Worm (Caenorhabditis elegans) whole organism, late embryonic: Measurements from ENCODE around the gene srh-251.

Source experiments
- F13H6.1 ChIP-seq: sonication (generic microtip); optimal IDR thresholded peaks from 2 replicates; lab custom pipeline; 2016; ENCODE audit warnings: missing genetic modification characterization, missing compliant biosample characterization
- K02D7.2 ChIP-seq: sonication (generic microtip); optimal IDR thresholded peaks from 2 replicates; lab custom pipeline; 2017; ENCODE audit warnings: mild to moderate bottlenecking, missing genetic modification characterization, missing compliant biosample characterization
- K09A11.1 ChIP-seq: sonication (generic microtip); optimal IDR thresholded peaks from 2 replicates; lab custom pipeline; 2017; ENCODE audit warnings: antibody characterized with exemption, mild to moderate bottlenecking, missing genetic modification characterization, missing compliant biosample characterization; ENCODE audit not compliant: insufficient read depth
- ceh-19 ChIP-seq: fragments of 200-800 bp; sonication (Bioruptor generic); optimal IDR thresholded peaks from 2 replicates; lab custom pipeline; 2018; ENCODE audit warnings: mild to moderate bottlenecking, missing genetic modification characterization, missing compliant biosample characterization
- ceh-30 ChIP-seq: fragments of 150-350 bp; optimal IDR thresholded peaks from 2 replicates; lab custom pipeline; 2014; ENCODE audit warnings: missing biosample characterization, missing genetic modification characterization
- ceh-48 ChIP-seq: sonication (generic microtip); optimal IDR thresholded peaks from 2 replicates; lab custom pipeline; 2016; ENCODE audit warnings: missing genetic modification characterization, inconsistent platforms, missing compliant biosample characterization
- che-1 ChIP-seq: sonication (generic microtip); optimal IDR thresholded peaks from 2 replicates; lab custom pipeline; 2016; ENCODE audit warnings: mild to moderate bottlenecking, missing genetic modification characterization, missing compliant biosample characterization
- dmd-4 ChIP-seq: sonication (generic microtip); optimal IDR thresholded peaks from 2 replicates; lab custom pipeline; 2016; ENCODE audit warnings: borderline replicate concordance, missing genetic modification characterization, missing compliant biosample characterization
- elt-4 ChIP-seq: sonication (generic microtip); optimal IDR thresholded peaks from 2 replicates; lab custom pipeline; 2016; ENCODE audit warnings: missing genetic modification characterization, missing compliant biosample characterization
- eyg-1 ChIP-seq: sonication (generic microtip); optimal IDR thresholded peaks from 2 replicates; lab custom pipeline; 2016; ENCODE audit warnings: missing genotype, missing genetic modification characterization, missing compliant biosample characterization
- fkh-10 ChIP-seq: fragments of 150-350 bp; optimal IDR thresholded peaks from 2 replicates; lab custom pipeline; 2014; ENCODE audit warnings: missing biosample characterization, missing genetic modification reagents, missing genetic modification characterization
- hlh-13 ChIP-seq: fragments of 200-800 bp; sonication (Bioruptor generic); optimal IDR thresholded peaks from 2 replicates; lab custom pipeline; 2018; ENCODE audit warnings: mild to moderate bottlenecking, missing genetic modification characterization, missing compliant biosample characterization
- hlh-30 ChIP-seq: sonication (generic microtip); optimal IDR thresholded peaks from 2 replicates; lab custom pipeline; 2017; ENCODE audit warnings: antibody characterized with exemption, missing genetic modification characterization, missing compliant biosample characterization; ENCODE audit not compliant: insufficient read depth
- hlh-8 ChIP-seq: sonication (generic microtip); optimal IDR thresholded peaks from 2 replicates; lab custom pipeline; 2016; ENCODE audit warnings: missing genotype, missing genetic modification characterization, missing compliant biosample characterization
- lin-11 ChIP-seq: fragments of 200-800 bp; sonication (Bioruptor generic); optimal IDR thresholded peaks from 2 replicates; lab custom pipeline; 2018; ENCODE audit warnings: mild to moderate bottlenecking, missing genetic modification characterization, missing compliant biosample characterization
- madf-2 ChIP-seq: sonication (generic microtip); optimal IDR thresholded peaks from 2 replicates; lab custom pipeline; 2017; ENCODE audit warnings: missing genetic modification characterization, missing compliant biosample characterization
- mec-3 ChIP-seq: sonication (generic microtip); optimal IDR thresholded peaks from 2 replicates; lab custom pipeline; 2016; ENCODE audit warnings: borderline replicate concordance, missing genetic modification characterization, missing compliant biosample characterization
- nfya-1 ChIP-seq: sonication (generic microtip); optimal IDR thresholded peaks from 2 replicates; lab custom pipeline; 2017; ENCODE audit warnings: missing genetic modification characterization, mild to moderate bottlenecking, missing compliant biosample characterization, antibody characterized with exemption, moderate library complexity
- nhr-11 ChIP-seq: fragments of 150-350 bp; optimal IDR thresholded peaks from 2 replicates; lab custom pipeline; 2014; ENCODE audit warnings: missing biosample characterization, missing genetic modification characterization
- odd-2 ChIP-seq: sonication (generic microtip); optimal IDR thresholded peaks from 2 replicates; lab custom pipeline; 2017; ENCODE audit warnings: antibody characterized with exemption, mild to moderate bottlenecking, missing genetic modification characterization, missing compliant biosample characterization
- pag-3 ChIP-seq: sonication (generic microtip); optimal IDR thresholded peaks from 2 replicates; lab custom pipeline; 2016; ENCODE audit warnings: missing compliant biosample characterization, missing genetic modification characterization, borderline replicate concordance
- pha-4 ChIP-seq: fragments of 150-350 bp; optimal IDR thresholded peaks from 2 replicates; lab custom pipeline; 2018; ENCODE audit warnings: missing biosample characterization, missing genetic modification reagents, missing genetic modification characterization
- sox-4 ChIP-seq: sonication (generic microtip); optimal IDR thresholded peaks from 2 replicates; lab custom pipeline; 2017; ENCODE audit warnings: mild to moderate bottlenecking, missing genetic modification characterization, inconsistent platforms, missing compliant biosample characterization
- tbx-2 ChIP-seq: sonication (generic microtip); optimal IDR thresholded peaks from 2 replicates; lab custom pipeline; 2016; ENCODE audit warnings: missing genetic modification characterization, missing compliant biosample characterization
- unc-3 ChIP-seq, 2 experiments: fragments of 200-800 bp in 1 of 2; sonication (Bioruptor generic) in 1 of 2; sonication (generic microtip) in 1 of 2; conservative IDR thresholded peaks in 1 of 2; optimal IDR thresholded peaks in 1 of 2; 2 replicates each; pipeline versions ENCODE4 v1.3.6 to Lab custom; 2016 to 2022; ENCODE audit warnings: missing compliant biosample characterization in 2 of 2, missing genetic modification characterization in 2 of 2, missing genetic modification reagents in 1 of 2
- unc-42 ChIP-seq: sonication (generic microtip); optimal IDR thresholded peaks from 2 replicates; lab custom pipeline; 2016; ENCODE audit warnings: missing genotype, missing genetic modification characterization, missing compliant biosample characterization
- zip-5 ChIP-seq: sonication (generic microtip); optimal IDR thresholded peaks from 2 replicates; lab custom pipeline; 2016; ENCODE audit warnings: missing genetic modification characterization, missing compliant biosample characterization

The srh-251 gene

ce11 chrV:15339363-15339762 lies 40.4 kb downstream of the srh-251 start, which contains the start of gene clec-228:
TSS of gene clec-228 (minus strand) at chrV:15339463.
- TF ChIP-seq pag-3 (tag; lab: Kevin White, UChicago) (no peak), zip-5 (tag; lab: Kevin White, UChicago) (no peak)

DNA sequence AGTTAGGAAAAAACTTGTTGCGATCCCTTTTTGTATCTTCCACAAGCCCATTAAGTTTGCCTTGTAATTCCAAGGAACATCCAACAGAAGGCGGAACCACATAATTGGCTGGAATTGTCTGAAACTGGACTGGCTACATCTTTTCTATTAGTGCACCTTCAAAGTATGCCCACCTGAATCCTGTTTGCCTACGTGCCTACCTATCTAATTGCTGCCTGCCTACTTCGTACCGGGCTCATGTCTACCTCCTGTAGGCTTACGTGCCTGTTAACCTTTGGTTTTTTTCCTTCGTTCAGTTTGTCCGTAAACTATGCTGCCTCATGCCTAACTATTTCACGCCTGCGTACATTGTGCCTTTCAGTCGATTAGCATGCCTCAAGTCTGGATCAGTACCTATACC lies 42.3 kb downstream of the srh-251 start, which contains the start of gene wrt-7:
Gene wrt-7 (minus strand): TSS at position 101 of the 400 bp plus-strand sequence.
- TF ChIP-seq che-1 (no peak), madf-2 (tag; lab: Kevin White, UChicago) (no peak), odd-2 (tag; lab: Kevin White, UChicago) (no peak), hlh-30 (tag; lab: Kevin White, UChicago) (no peak), unc-42 (no peak), hlh-13 (no peak), K02D7.2 (tag; lab: Kevin White, UChicago) (no peak), ceh-30 (no peak), K09A11.1 (tag; lab: Kevin White, UChicago) (no peak), F13H6.1 (no peak), elt-4 (tag; lab: Kevin White, UChicago) (no peak), fkh-10 (GFP tag; lab: Kevin White, UChicago) (no peak), sox-4 (tag; lab: Kevin White, UChicago) (no peak), dmd-4 (tag; lab: Kevin White, UChicago) (no peak), pag-3 (tag; lab: Kevin White, UChicago) (no peak), nfya-1 (no peak), ceh-19 (no peak), eyg-1 (tag; lab: Kevin White, UChicago) (no peak)

DNA sequence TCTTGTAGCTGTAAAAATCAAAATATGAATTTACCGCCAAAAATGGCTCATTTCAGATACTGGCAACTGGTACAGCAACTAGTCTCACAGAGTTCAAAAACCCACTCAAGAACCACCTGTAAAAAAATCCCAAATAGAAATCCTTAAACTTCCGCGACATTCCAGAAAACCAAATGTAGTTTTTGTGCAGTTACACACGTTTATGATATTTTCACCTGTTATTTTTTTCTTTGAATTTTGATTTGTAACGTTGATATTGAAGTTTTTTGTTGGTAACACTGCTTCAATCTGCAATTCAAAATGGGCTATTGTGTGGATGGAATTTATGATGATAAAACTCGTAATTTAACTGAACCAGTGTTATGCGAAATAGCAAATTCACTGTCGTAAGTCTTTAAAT lies 46.9 kb downstream of the srh-251 start, which contains the start of gene srw-113:
Gene srw-113 (plus strand): TSS at position 301 of the 400 bp plus-strand sequence.
- TF ChIP-seq hlh-8 (tag; lab: Kevin White, UChicago) (no peak), mec-3 (tag; lab: Kevin White, UChicago) (no peak), fkh-10 (GFP tag; lab: Kevin White, UChicago) (no peak)

- no peak for TF ChIP-seq F13H6.1
- TF ChIP-seq unc-3 (GFP tag; conservative IDR thresholded peaks at IDR 0.05; lab: Robert Waterston, UW): no peak
- TF ChIP-seq unc-3 (tag; optimal IDR thresholded peaks at IDR 0.05; lab: Kevin White, UChicago): no peak
- TF ChIP-seq lin-11 (tag; lab: Kevin White, UChicago): no peak
- TF ChIP-seq K09A11.1 (tag; lab: Kevin White, UChicago): no peak
- TF ChIP-seq ceh-48 (tag; lab: Kevin White, UChicago): no peak
- TF ChIP-seq tbx-2 (tag; lab: Kevin White, UChicago): no peak
- no peak for TF ChIP-seq nhr-11 (tag; lab: Kevin White, UChicago)
- TF ChIP-seq pha-4 (tag; lab: Kevin White, UChicago): no peak
Measured at ce11 chrV:15330314-15330713, 49.4 kb downstream of the srh-251 start, which contains the start of gene srh-295. TSS of gene srh-295 (plus strand) at chrV:15330614.
